Worm (Caenorhabditis elegans) whole organism, L3 larva: Measurements from ENCODE around the gene srx-58.

ENCODE experiments used
- R02D3.7 ChIP-seq: fragments of 150-350 bp; optimal IDR thresholded peaks from 2 replicates; lab custom pipeline; 2014; ENCODE audit warnings: missing biosample characterization, missing genetic modification characterization
- ZK546.5 ChIP-seq: sonication (generic microtip); optimal IDR thresholded peaks from 2 replicates; lab custom pipeline; 2017; ENCODE audit warnings: missing biosample characterization, missing genetic modification characterization
- aly-2 ChIP-seq: fragments of 150-350 bp; optimal IDR thresholded peaks from 2 replicates; lab custom pipeline; 2014; ENCODE audit warnings: missing biosample characterization, missing genetic modification characterization
- ama-1 ChIP-seq: fragments of 150-350 bp; optimal IDR thresholded peaks from 2 replicates; lab custom pipeline; 2018
- ceh-16 ChIP-seq: sonication (generic microtip); optimal IDR thresholded peaks from 2 replicates; lab custom pipeline; 2017; ENCODE audit warnings: missing biosample characterization, missing genetic modification characterization
- ceh-28 ChIP-seq: fragments of 150-350 bp; optimal IDR thresholded peaks from 2 replicates; lab custom pipeline; 2014; ENCODE audit warnings: missing biosample characterization, missing genetic modification reagents, missing genetic modification characterization
- ceh-82 ChIP-seq: fragments of 150-350 bp; optimal IDR thresholded peaks from 2 replicates; lab custom pipeline; 2014; ENCODE audit warnings: missing biosample characterization, missing genetic modification characterization
- ceh-9 ChIP-seq: sonication (generic microtip); optimal IDR thresholded peaks from 2 replicates; lab custom pipeline; 2018; ENCODE audit warnings: missing biosample characterization, missing genetic modification characterization
- daf-12 ChIP-seq: fragments of 150-350 bp; optimal IDR thresholded peaks from 2 replicates; lab custom pipeline; 2014; ENCODE audit warnings: missing biosample characterization, missing genetic modification reagents, missing genetic modification characterization
- egl-5 ChIP-seq: fragments of 150-350 bp; optimal IDR thresholded peaks from 2 replicates; lab custom pipeline; 2017; ENCODE audit warnings: missing biosample characterization, missing genetic modification reagents, missing genetic modification characterization, inconsistent platforms
- elt-1 ChIP-seq: fragments of 150-350 bp; optimal IDR thresholded peaks from 2 replicates; lab custom pipeline; 2014; ENCODE audit warnings: missing biosample characterization, missing genetic modification characterization
- elt-2 ChIP-seq: sonication (generic microtip); optimal IDR thresholded peaks from 2 replicates; lab custom pipeline; 2016; ENCODE audit warnings: missing genetic modification reagents, mild to moderate bottlenecking, missing genetic modification characterization, missing compliant biosample characterization
- elt-3 ChIP-seq, 3 experiments: fragments of 150-350 bp in 1 of 3; sonication (generic microtip) in 2 of 3; optimal IDR thresholded peaks; 2 replicates in 2 of 3; 4 replicates in 1 of 3; lab custom pipeline; 2014 to 2017; ENCODE audit warnings: missing biosample characterization in 3 of 3, missing genetic modification characterization in 3 of 3
- eor-1 ChIP-seq, 2 experiments: fragments of 150-350 bp; optimal IDR thresholded peaks; 2 replicates each; lab custom pipeline; 2014 to 2018; ENCODE audit warnings: missing biosample characterization in 2 of 2, missing genetic modification characterization in 2 of 2
- fkh-2 ChIP-seq: fragments of 150-350 bp; optimal IDR thresholded peaks from 2 replicates; lab custom pipeline; 2014; ENCODE audit warnings: missing biosample characterization, missing genetic modification reagents, missing genetic modification characterization
- fos-1 ChIP-seq: fragments of 150-350 bp; optimal IDR thresholded peaks from 2 replicates; lab custom pipeline; 2014; ENCODE audit warnings: missing biosample characterization, missing genetic modification characterization
- lin-15B ChIP-seq: fragments of 150-350 bp; optimal IDR thresholded peaks from 2 replicates; lab custom pipeline; 2014; ENCODE audit warnings: missing biosample characterization, missing genetic modification characterization
- mml-1 ChIP-seq: fragments of 150-350 bp; sonication (generic microtip); optimal IDR thresholded peaks from 3 replicates; lab custom pipeline; 2014; ENCODE audit warnings: missing biosample characterization, missing genetic modification characterization
- nfya-1 ChIP-seq: sonication (generic microtip); optimal IDR thresholded peaks from 2 replicates; lab custom pipeline; 2017; ENCODE audit warnings: missing genetic modification characterization, mild to moderate bottlenecking, missing compliant biosample characterization, antibody characterized with exemption, moderate library complexity; ENCODE audit not compliant: insufficient read depth
- nhr-12 ChIP-seq: fragments of 150-350 bp; optimal IDR thresholded peaks from 2 replicates; lab custom pipeline; 2014; ENCODE audit warnings: missing biosample characterization, missing genetic modification characterization
- nhr-23 ChIP-seq: fragments of 150-350 bp; optimal IDR thresholded peaks from 2 replicates; lab custom pipeline; 2014; ENCODE audit warnings: missing biosample characterization, missing genetic modification reagents, missing genetic modification characterization
- nhr-237 ChIP-seq: fragments of 150-350 bp; optimal IDR thresholded peaks from 2 replicates; lab custom pipeline; 2014; ENCODE audit warnings: missing biosample characterization, missing genetic modification characterization
- nhr-25 ChIP-seq: sonication (generic microtip); optimal IDR thresholded peaks from 2 replicates; lab custom pipeline; 2017; ENCODE audit warnings: missing biosample characterization, missing genetic modification characterization
- nhr-28 ChIP-seq: fragments of 150-350 bp; optimal IDR thresholded peaks from 2 replicates; lab custom pipeline; 2014; ENCODE audit warnings: missing biosample characterization, missing genetic modification characterization
- nhr-76 ChIP-seq: fragments of 150-350 bp; sonication (generic microtip); optimal IDR thresholded peaks from 5 replicates; lab custom pipeline; 2014; ENCODE audit warnings: missing biosample characterization, missing genetic modification characterization
- nhr-77 ChIP-seq: fragments of 150-350 bp; optimal IDR thresholded peaks from 2 replicates; lab custom pipeline; 2014; ENCODE audit warnings: missing biosample characterization, missing genetic modification characterization
- pha-4 ChIP-seq: fragments of 150-350 bp; optimal IDR thresholded peaks from 2 replicates; lab custom pipeline; 2014; ENCODE audit warnings: missing biosample characterization, missing genetic modification reagents, missing genetic modification characterization
- snpc-4 ChIP-seq: fragments of 150-350 bp; optimal IDR thresholded peaks from 2 replicates; lab custom pipeline; 2014; ENCODE audit warnings: missing biosample characterization, missing genetic modification characterization
- tbx-2 ChIP-seq: sonication (generic microtip); optimal IDR thresholded peaks from 2 replicates; lab custom pipeline; 2016; ENCODE audit warnings: mild to moderate bottlenecking, missing genetic modification characterization, missing compliant biosample characterization
- unc-39 ChIP-seq: sonication (generic microtip); optimal IDR thresholded peaks from 4 replicates; lab custom pipeline; 2017; ENCODE audit warnings: missing biosample characterization, missing genetic modification characterization
- unc-62 ChIP-seq: fragments of 150-350 bp; sonication (generic microtip); optimal IDR thresholded peaks from 4 replicates; lab custom pipeline; 2014; ENCODE audit warnings: missing biosample characterization, missing genetic modification reagents, missing genetic modification characterization
- zag-1 ChIP-seq: fragments of 150-350 bp; optimal IDR thresholded peaks from 2 replicates; lab custom pipeline; 2014; ENCODE audit warnings: missing biosample characterization, missing genetic modification characterization
- ztf-11 ChIP-seq: fragments of 150-350 bp; optimal IDR thresholded peaks from 2 replicates; lab custom pipeline; 2014; ENCODE audit warnings: missing biosample characterization, missing genetic modification characterization
- ztf-4 ChIP-seq: fragments of 150-350 bp; optimal IDR thresholded peaks from 2 replicates; lab custom pipeline; 2014; ENCODE audit warnings: missing biosample characterization, missing genetic modification characterization

srx-58 gene

DNA sequence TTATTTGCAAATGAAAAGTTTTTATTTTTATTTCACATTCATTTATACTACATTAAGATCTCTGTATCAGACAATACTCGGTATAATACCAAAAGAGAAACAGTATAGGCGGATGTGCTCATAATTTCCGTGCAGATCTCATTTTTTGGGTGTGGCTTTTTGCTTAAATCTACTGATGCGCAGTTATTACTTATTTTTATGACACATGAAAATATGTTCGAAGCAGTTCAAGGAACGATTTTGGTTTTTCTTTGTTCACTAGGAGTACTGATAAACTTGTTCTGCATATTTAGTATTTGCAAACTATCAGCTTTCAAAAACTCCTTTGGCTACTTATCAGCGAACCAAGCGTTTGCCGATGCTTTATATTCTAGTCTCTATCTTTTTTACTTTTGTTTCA lies at the start of gene srx-58:
TSS of gene srx-58 (plus strand) at position 301 of the 400 bp plus-strand sequence.
- TF ChIP-seq nhr-237 (tag; lab: Kevin White, UChicago), result no peak
- TF ChIP-seq nhr-25 (tag; lab: Kevin White, UChicago), result no peak
- no peak for TF ChIP-seq unc-62 (GFP tag; lab: Kevin White, UChicago)
- no peak for TF ChIP-seq unc-39 (tag; lab: Kevin White, UChicago)
- TF ChIP-seq elt-2, result no peak
- TF ChIP-seq ZK546.5 (tag; lab: Kevin White, UChicago), result no peak
- no peak for TF ChIP-seq nhr-28 (tag; lab: Kevin White, UChicago)
- no peak for TF ChIP-seq fkh-2
- TF ChIP-seq tbx-2 (tag; lab: Kevin White, UChicago), result no peak
- TF ChIP-seq ceh-82 (tag; lab: Kevin White, UChicago), result no peak
- TF ChIP-seq nhr-23 (tag; lab: Kevin White, UChicago), result no peak
- no peak for TF ChIP-seq ztf-4
- TF ChIP-seq egl-5 (tag; lab: Kevin White, UChicago), result no peak
- TF ChIP-seq nhr-12, result no peak
- TF ChIP-seq snpc-4 (tag; lab: Kevin White, UChicago), result no peak

DNA sequence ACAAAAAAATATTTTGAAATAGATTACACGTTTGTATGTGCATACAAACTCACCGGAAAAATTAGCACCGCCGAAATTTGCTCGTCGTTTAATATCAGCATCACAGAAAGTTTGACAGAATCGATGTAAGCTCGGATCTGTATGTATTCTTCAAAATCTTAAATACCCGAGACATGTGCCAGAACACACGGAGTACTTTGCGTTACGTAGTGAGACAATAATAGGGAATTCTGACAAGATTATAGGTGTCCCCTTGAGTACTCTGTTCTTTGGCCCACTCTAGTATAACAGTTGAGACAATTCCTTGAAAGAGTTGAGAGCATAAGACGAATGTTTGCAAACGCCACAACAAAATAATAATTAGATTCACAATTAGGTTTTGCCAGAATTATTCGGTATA lies 48.9 kb upstream of the srx-58 start, which contains the start of gene srx-48:
TSS of gene srx-48 (minus strand) at position 101 of the 400 bp plus-strand sequence.
- TF ChIP-seq elt-1 (no peak), fos-1 (tag; lab: Kevin White, UChicago) (no peak), pha-4 (tag; lab: Kevin White, UChicago) (no peak), egl-5 (tag; lab: Kevin White, UChicago) (no peak), nhr-77 (tag; lab: Kevin White, UChicago) (no peak), aly-2 (tag; lab: Kevin White, UChicago) (no peak), unc-62 (GFP tag; lab: Kevin White, UChicago) (no peak), daf-12 (no peak), ceh-9 (tag; lab: Kevin White, UChicago) (no peak), nhr-25 (tag; lab: Kevin White, UChicago) (no peak), elt-2 (no peak), R02D3.7 (tag; lab: Kevin White, UChicago) (no peak), eor-1 (tag; optimal IDR thresholded peaks at IDR 0.05; lab: Kevin White, UChicago) (no peak)

DNA sequence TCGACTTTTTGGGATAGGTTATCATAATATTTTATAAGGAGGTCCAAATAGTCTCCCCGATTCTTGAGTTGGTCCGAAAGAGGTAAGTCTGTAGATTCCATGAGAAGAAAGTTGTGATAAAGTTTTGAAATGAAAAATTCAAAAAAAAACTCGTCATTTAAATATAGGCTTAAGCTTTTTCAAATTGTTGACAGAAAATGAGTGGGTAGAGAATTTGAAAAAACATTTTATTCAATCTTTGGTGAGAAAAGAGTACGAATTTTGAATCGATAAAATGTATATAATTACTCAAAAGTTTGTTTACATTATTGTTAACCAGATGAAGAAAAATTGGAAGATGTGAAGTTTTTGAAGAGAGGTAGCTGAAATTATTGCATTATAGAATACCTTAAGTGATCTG lies 47.0 kb upstream of the srx-58 start, which contains the start of gene T26H8.5:
TSS of gene T26H8.5 (minus strand) at position 101 of the 400 bp plus-strand sequence.
- TF ChIP-seq elt-1 (no peak), nfya-1 (no peak), fkh-2 (no peak), ceh-16 (tag; lab: Kevin White, UChicago) (no peak), R02D3.7 (tag; lab: Kevin White, UChicago) (no peak), nhr-237 (tag; lab: Kevin White, UChicago) (no peak), elt-2 (no peak), ceh-9 (tag; lab: Kevin White, UChicago) (no peak), nhr-28 (tag; lab: Kevin White, UChicago) (no peak), nhr-23 (tag; lab: Kevin White, UChicago) (no peak), unc-62 (GFP tag; lab: Kevin White, UChicago) (no peak), tbx-2 (tag; lab: Kevin White, UChicago) (no peak), nhr-76 (no peak), ZK546.5 (tag; lab: Kevin White, UChicago) (no peak), eor-1 (tag; optimal IDR thresholded peaks at IDR 0.05; lab: Kevin White, UChicago) (no peak), elt-3 (tag; optimal IDR thresholded peaks at IDR 0.05; lab: Kevin White, UChicago) (no peak), zag-1 (tag; lab: Kevin White, UChicago) (no peak), daf-12 (no peak)
- TF ChIP-seq, all 47 proteins: peak for 0

DNA sequence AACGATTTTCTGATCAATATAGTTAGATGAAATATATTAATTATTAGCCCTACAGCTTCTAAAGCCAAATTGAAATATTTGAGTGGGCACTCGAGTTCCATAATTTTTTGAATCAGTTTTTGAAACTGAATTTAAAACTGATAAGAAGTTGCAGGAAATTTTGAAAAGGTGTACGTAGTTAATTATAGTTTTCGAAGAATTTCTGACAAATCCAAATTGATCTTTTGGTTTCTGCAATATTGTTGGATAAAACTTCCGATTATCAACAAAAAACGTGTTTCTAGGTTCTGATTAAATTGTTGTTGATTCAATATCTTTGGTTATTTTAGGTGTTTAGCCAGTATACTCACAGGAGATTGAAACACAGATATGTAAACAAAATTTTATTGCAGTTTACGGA lies 45.7 kb upstream of the srx-58 start, which contains the start of gene T26H8.4:
TSS of gene T26H8.4 (minus strand) at position 101 of the 400 bp plus-strand sequence.
- TF ChIP-seq egl-5 (tag; lab: Kevin White, UChicago) (no peak), R02D3.7 (tag; lab: Kevin White, UChicago) (no peak), fkh-2 (no peak), ZK546.5 (tag; lab: Kevin White, UChicago) (no peak), mml-1 (tag; lab: Kevin White, UChicago) (no peak), lin-15B (no peak), ama-1 (lab: Kevin White, UChicago) (no peak), ceh-28 (tag; lab: Kevin White, UChicago) (no peak), elt-3 (tag; optimal IDR thresholded peaks at IDR 0.05; lab: Kevin White, UChicago) (no peak), ztf-11 (tag; lab: Kevin White, UChicago) (no peak)
